Worm (Caenorhabditis elegans) whole organism, young adult: ENCODE data around the gene cyp-34A9.

Source experiments
- B0019.2 ChIP-seq: fragments of 200-800 bp; sonication (Bioruptor generic); conservative IDR thresholded peaks from 2 replicates; pipeline ENCODE4 v1.3.6; 2022; ENCODE audit warnings: missing genetic modification reagents, missing genetic modification characterization, missing compliant biosample characterization
- B0261.1 ChIP-seq: sonication (generic microtip); optimal IDR thresholded peaks from 2 replicates; lab custom pipeline; 2016; ENCODE audit warnings: mild to moderate bottlenecking, missing genetic modification characterization, moderate library complexity, missing compliant biosample characterization
- F55B11.4 ChIP-seq: sonication (generic microtip); optimal IDR thresholded peaks from 2 replicates; lab custom pipeline; 2016; ENCODE audit warnings: missing compliant biosample characterization, missing genetic modification characterization, borderline replicate concordance; ENCODE audit not compliant: insufficient read depth
- F57A8.1 ChIP-seq: fragments of 200-800 bp; sonication (Bioruptor generic); optimal IDR thresholded peaks from 2 replicates; lab custom pipeline; 2018; ENCODE audit warnings: mild to moderate bottlenecking, missing genetic modification characterization, moderate library complexity, missing compliant biosample characterization
- T07F8.4 ChIP-seq: sonication (generic microtip); optimal IDR thresholded peaks from 2 replicates; lab custom pipeline; 2016; ENCODE audit warnings: mild to moderate bottlenecking, missing genetic modification characterization, moderate library complexity, missing compliant biosample characterization
- Y53F4B.3 ChIP-seq: fragments of 200-800 bp; sonication (Bioruptor generic); IDR thresholded peaks from 2 replicates; pipeline ENCODE4 v1.3.6; 2022; ENCODE audit warnings: missing genetic modification reagents, missing genetic modification characterization, missing compliant biosample characterization
- Y53G8AR.9 ChIP-seq: fragments of 200-800 bp; sonication (Bioruptor generic); conservative IDR thresholded peaks from 2 replicates; pipeline ENCODE4 v1.3.6; 2022; ENCODE audit warnings: missing genetic modification reagents, missing genetic modification characterization, missing compliant biosample characterization
- athp-1 ChIP-seq: sonication (generic microtip); optimal IDR thresholded peaks from 2 replicates; lab custom pipeline; 2017; ENCODE audit warnings: mild to moderate bottlenecking, missing genetic modification characterization, missing compliant biosample characterization
- attf-3 ChIP-seq: fragments of 200-800 bp; sonication (Bioruptor generic); conservative IDR thresholded peaks from 2 replicates; pipeline ENCODE4 v1.3.6; 2022; ENCODE audit warnings: missing genetic modification reagents, missing genetic modification characterization, missing compliant biosample characterization
- attf-5 ChIP-seq: fragments of 200-800 bp; sonication (Bioruptor generic); optimal IDR thresholded peaks from 2 replicates; lab custom pipeline; 2018; ENCODE audit warnings: mild to moderate bottlenecking, missing genetic modification characterization, missing compliant biosample characterization
- attf-6 ChIP-seq: fragments of 200-800 bp; sonication (Bioruptor generic); IDR thresholded peaks from 2 replicates; pipeline ENCODE4 v1.3.6; 2022; ENCODE audit warnings: missing genetic modification reagents, missing genetic modification characterization, missing compliant biosample characterization
- cebp-1 ChIP-seq, 2 experiments: fragments of 200-800 bp in 1 of 2; sonication (Bioruptor generic) in 1 of 2; sonication (generic microtip) in 1 of 2; IDR thresholded peaks in 1 of 2; optimal IDR thresholded peaks in 1 of 2; 2 replicates each; pipeline versions ENCODE4 v1.3.6 to Lab custom; 2017 to 2022; ENCODE audit warnings: missing compliant biosample characterization in 2 of 2, missing genetic modification characterization in 2 of 2, mild to moderate bottlenecking in 1 of 2, missing genetic modification reagents in 1 of 2, moderate library complexity in 1 of 2
- cebp-2 ChIP-seq: fragments of 200-800 bp; sonication (Bioruptor generic); IDR thresholded peaks from 2 replicates; pipeline ENCODE4 v1.3.6; 2022; ENCODE audit warnings: missing genetic modification characterization, missing compliant biosample characterization
- ceh-58 ChIP-seq: fragments of 200-800 bp; sonication (Bioruptor generic); IDR thresholded peaks from 2 replicates; pipeline ENCODE4 v1.3.6; 2022; ENCODE audit warnings: missing genetic modification characterization, missing compliant biosample characterization
- chd-7 ChIP-seq: sonication (generic microtip); optimal IDR thresholded peaks from 2 replicates; lab custom pipeline; 2016; ENCODE audit warnings: mild to moderate bottlenecking, missing genetic modification characterization, moderate library complexity, missing compliant biosample characterization
- dpff-1 ChIP-seq: sonication (generic microtip); optimal IDR thresholded peaks from 2 replicates; lab custom pipeline; 2017; ENCODE audit warnings: mild to moderate bottlenecking, missing genetic modification characterization, missing compliant biosample characterization
- egl-18 ChIP-seq: fragments of 200-800 bp; sonication (Bioruptor generic); IDR thresholded peaks from 2 replicates; pipeline ENCODE4 v1.3.6; 2022; ENCODE audit warnings: missing genetic modification reagents, missing genetic modification characterization, missing compliant biosample characterization
- egl-44 ChIP-seq: fragments of 200-800 bp; sonication (Bioruptor generic); IDR thresholded peaks from 2 replicates; pipeline ENCODE4 v1.3.6; 2022; ENCODE audit warnings: missing genetic modification reagents, missing genetic modification characterization, missing compliant biosample characterization
- ekl-4 ChIP-seq: fragments of 200-800 bp; sonication (Bioruptor generic); IDR thresholded peaks from 2 replicates; pipeline ENCODE4 v1.3.6; 2022; ENCODE audit warnings: missing genetic modification reagents, missing genetic modification characterization, missing compliant biosample characterization
- him-1 ChIP-seq: sonication (generic microtip); optimal IDR thresholded peaks from 2 replicates; lab custom pipeline; 2016; ENCODE audit warnings: missing genotype, missing genetic modification reagents, missing genetic modification characterization, missing compliant biosample characterization
- hmg-1.2 ChIP-seq: fragments of 200-800 bp; sonication (Bioruptor generic); IDR thresholded peaks from 2 replicates; pipeline ENCODE4 v1.3.6; 2022; ENCODE audit warnings: missing genetic modification reagents, missing genetic modification characterization, missing compliant biosample characterization
- hmg-20 ChIP-seq: fragments of 200-800 bp; sonication (Bioruptor generic); IDR thresholded peaks from 2 replicates; pipeline ENCODE4 v1.3.6; 2022; ENCODE audit warnings: missing genetic modification reagents, missing genetic modification characterization, missing compliant biosample characterization
- hsf-1 ChIP-seq: fragments of 200-800 bp; sonication (Bioruptor generic); IDR thresholded peaks from 2 replicates; pipeline ENCODE4 v1.3.6; 2022; ENCODE audit warnings: missing genetic modification reagents, missing genetic modification characterization, missing compliant biosample characterization
- let-526 ChIP-seq: fragments of 200-800 bp; sonication (Bioruptor generic); IDR thresholded peaks from 2 replicates; pipeline ENCODE4 v1.3.6; 2022; ENCODE audit warnings: missing genetic modification reagents, missing genetic modification characterization, missing compliant biosample characterization
- lsy-27 ChIP-seq: sonication (generic microtip); optimal IDR thresholded peaks from 2 replicates; lab custom pipeline; 2017; ENCODE audit warnings: missing genetic modification characterization, mild to moderate bottlenecking, missing compliant biosample characterization, antibody characterized with exemption, missing genotype, borderline replicate concordance; ENCODE audit not compliant: insufficient read depth
- madf-10 ChIP-seq: sonication (generic microtip); optimal IDR thresholded peaks from 2 replicates; lab custom pipeline; 2016; ENCODE audit warnings: mild to moderate bottlenecking, missing genetic modification characterization, missing compliant biosample characterization
- madf-3 ChIP-seq: fragments of 200-800 bp; sonication (Bioruptor generic); IDR thresholded peaks from 2 replicates; pipeline ENCODE4 v1.3.6; 2022; ENCODE audit warnings: missing genetic modification reagents, missing genetic modification characterization, missing compliant biosample characterization
- mcd-1 ChIP-seq: fragments of 200-800 bp; sonication (Bioruptor generic); IDR thresholded peaks from 2 replicates; pipeline ENCODE4 v1.3.6; 2022; ENCODE audit warnings: missing genetic modification reagents, missing genetic modification characterization, missing compliant biosample characterization
- nhr-80 ChIP-seq: sonication (generic microtip); optimal IDR thresholded peaks from 2 replicates; lab custom pipeline; 2016; ENCODE audit warnings: missing genetic modification characterization, missing compliant biosample characterization
- rcor-1 ChIP-seq: fragments of 200-800 bp; sonication (Bioruptor generic); IDR thresholded peaks from 2 replicates; pipeline ENCODE4 v1.3.6; 2022; ENCODE audit warnings: missing genetic modification reagents, missing genetic modification characterization, missing compliant biosample characterization
- rec-8 ChIP-seq, 2 experiments: sonication (generic microtip); optimal IDR thresholded peaks; 2 replicates each; lab custom pipeline; 2016; ENCODE audit warnings: mild to moderate bottlenecking in 2 of 2, missing genetic modification characterization in 2 of 2, missing genetic modification reagents in 2 of 2, missing genotype in 2 of 2, missing biosample characterization in 1 of 2, missing compliant biosample characterization in 1 of 2, moderate library complexity in 1 of 2
- snpc-1.1 ChIP-seq: sonication (generic microtip); optimal IDR thresholded peaks from 2 replicates; lab custom pipeline; 2017; ENCODE audit warnings: missing genetic modification characterization, mild to moderate bottlenecking, missing compliant biosample characterization, antibody characterized with exemption, moderate library complexity, missing genotype, missing genetic modification reagents; ENCODE audit not compliant: insufficient read depth
- sptf-2 ChIP-seq: fragments of 200-800 bp; sonication (Bioruptor generic); optimal IDR thresholded peaks from 2 replicates; lab custom pipeline; 2018; ENCODE audit warnings: mild to moderate bottlenecking, missing genetic modification characterization, missing compliant biosample characterization
- tbx-9 ChIP-seq: sonication (generic microtip); optimal IDR thresholded peaks from 2 replicates; lab custom pipeline; 2016; ENCODE audit warnings: borderline replicate concordance, missing genetic modification characterization, inconsistent platforms, missing compliant biosample characterization
- zfh-2 ChIP-seq: fragments of 200-800 bp; sonication (Bioruptor generic); conservative IDR thresholded peaks from 2 replicates; pipeline ENCODE4 v1.3.6; 2022; ENCODE audit warnings: missing genetic modification reagents, missing genetic modification characterization, missing compliant biosample characterization
- ztf-18 ChIP-seq: sonication (generic microtip); optimal IDR thresholded peaks from 2 replicates; lab custom pipeline; 2016; ENCODE audit warnings: missing genotype, mild to moderate bottlenecking, missing genetic modification characterization, missing compliant biosample characterization
- ztf-22 ChIP-seq: fragments of 200-800 bp; sonication (Bioruptor generic); optimal IDR thresholded peaks from 2 replicates; lab custom pipeline; 2018; ENCODE audit warnings: mild to moderate bottlenecking, missing genetic modification characterization, moderate library complexity, missing compliant biosample characterization

cyp-34A9 gene

DNA sequence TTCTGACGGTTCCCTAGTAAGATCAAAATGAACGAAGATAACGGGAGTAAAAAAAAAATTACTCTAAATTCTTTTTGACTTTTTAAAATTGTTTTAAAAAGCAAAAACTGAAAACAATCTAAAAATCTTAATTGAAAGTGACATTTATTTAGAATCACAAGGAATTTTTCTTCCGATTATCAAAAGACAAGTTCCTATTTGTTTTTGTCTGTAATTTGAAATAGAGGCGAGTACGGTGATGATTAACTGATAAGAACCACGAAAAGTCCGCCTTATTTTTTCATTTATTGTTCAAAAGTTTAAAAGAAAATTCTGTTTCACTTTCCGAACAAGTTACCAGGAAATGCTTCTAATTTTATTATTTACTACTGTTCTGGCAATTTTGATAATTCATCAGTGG lies 20.6 kb downstream of the cyp-34A9 start, which contains the start of gene dach-1:
Gene dach-1, plus strand, starts transcription at position 301 of the 400 bp plus-strand sequence.
- TF ChIP-seq snpc-1.1 (tag; lab: Kevin White, UChicago) (no peak), nhr-80 (tag; lab: Kevin White, UChicago) (no peak), let-526 (GFP tag; lab: Robert Waterston, UW) (no peak), ztf-22 (GFP tag; lab: Kevin White, UChicago) (no peak), chd-7 (tag; lab: Kevin White, UChicago) (no peak), egl-18 (no peak), ztf-18 (tag; lab: Kevin White, UChicago) (no peak), rec-8 (tag; optimal IDR thresholded peaks at IDR 0.05; lab: Kevin White, UChicago) (no peak), athp-1 (tag; lab: Kevin White, UChicago) (no peak), tbx-9 (no peak), egl-44 (GFP tag; lab: Robert Waterston, UW) (no peak), rcor-1 (GFP tag; lab: Robert Waterston, UW) (no peak), ekl-4 (GFP tag; lab: Robert Waterston, UW) (no peak), lsy-27 (tag; lab: Kevin White, UChicago) (no peak), F57A8.1 (GFP tag; lab: Kevin White, UChicago) (no peak), ceh-58 (no peak), Y53G8AR.9 (GFP tag; lab: Robert Waterston, UW) (no peak)

DNA sequence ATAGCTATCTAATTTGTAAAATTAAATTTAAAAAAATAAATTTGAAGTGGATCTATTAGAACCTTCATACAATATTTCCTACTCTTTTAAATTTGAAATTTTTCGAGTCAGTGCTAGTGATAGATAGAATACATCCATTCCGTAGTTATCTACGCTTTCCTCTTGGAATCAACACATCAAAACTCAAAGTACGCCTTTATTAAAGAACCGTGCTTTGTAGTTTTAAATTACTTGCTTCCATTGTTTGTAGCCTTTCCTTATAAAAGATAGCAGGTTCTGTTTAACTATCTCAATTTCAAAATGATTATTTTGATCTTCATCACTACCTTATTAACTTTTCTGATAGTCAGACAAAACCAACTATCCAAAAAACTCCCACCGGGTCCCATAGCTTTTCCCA lies 25.3 kb downstream of the cyp-34A9 start, which contains the start of gene cyp-35B3:
Gene cyp-35B3, plus strand, starts transcription at position 301 of the 400 bp plus-strand sequence.
- TF ChIP-seq F55B11.4 (tag; lab: Kevin White, UChicago), result no peak
- TF ChIP-seq B0019.2 (GFP tag; lab: Robert Waterston, UW), result no peak
- TF ChIP-seq B0261.1, result no peak
- no peak for TF ChIP-seq attf-3 (GFP tag; lab: Robert Waterston, UW)
- no peak for TF ChIP-seq T07F8.4 (tag; lab: Kevin White, UChicago)
- no peak for TF ChIP-seq cebp-1 (GFP tag; IDR thresholded peaks at IDR 0.05; lab: Robert Waterston, UW)
- no peak for TF ChIP-seq cebp-1 (tag; optimal IDR thresholded peaks at IDR 0.05; lab: Kevin White, UChicago)
- no peak for TF ChIP-seq dpff-1 (tag; lab: Kevin White, UChicago)
- no peak for TF ChIP-seq him-1 (tag; lab: Kevin White, UChicago)
- no peak for TF ChIP-seq Y53F4B.3
- no peak for TF ChIP-seq cebp-2 (GFP tag; lab: Robert Waterston, UW)
- no peak for TF ChIP-seq attf-5 (GFP tag; lab: Kevin White, UChicago)
- no peak for TF ChIP-seq hsf-1 (GFP tag; lab: Robert Waterston, UW)
- TF ChIP-seq tbx-9, result no peak
- TF ChIP-seq sptf-2 (GFP tag; lab: Kevin White, UChicago), result no peak
- no peak for TF ChIP-seq mcd-1 (GFP tag; lab: Robert Waterston, UW)
- no peak for TF ChIP-seq madf-10 (tag; lab: Kevin White, UChicago)

DNA sequence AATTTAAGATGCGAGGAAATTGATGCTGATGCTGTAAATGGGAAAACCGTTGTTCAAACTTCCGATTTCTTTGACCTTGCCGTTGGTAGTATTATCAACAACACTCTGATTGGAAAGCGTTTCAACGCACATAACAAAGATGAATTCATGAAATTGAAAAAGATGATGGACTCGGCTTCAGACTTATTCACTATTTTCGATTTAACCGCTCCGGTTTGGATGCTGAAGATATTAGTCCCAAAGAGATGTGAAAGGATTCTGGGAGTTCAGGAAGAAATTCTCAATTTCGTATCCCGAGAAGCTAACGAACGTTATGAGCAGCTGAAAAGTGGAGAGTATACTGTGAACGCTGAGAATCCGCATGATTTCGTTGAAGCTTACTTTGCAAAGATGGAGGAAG lies 27.0 kb downstream of the cyp-34A9 start:
- TF ChIP-seq madf-10 (tag; lab: Kevin White, UChicago), result no peak
- no peak for TF ChIP-seq attf-6 (GFP tag; lab: Robert Waterston, UW)
- no peak for TF ChIP-seq T07F8.4 (tag; lab: Kevin White, UChicago)
- TF ChIP-seq egl-44 (GFP tag; lab: Robert Waterston, UW), result no peak
- TF ChIP-seq him-1 (tag; lab: Kevin White, UChicago), result no peak
- TF ChIP-seq zfh-2 (GFP tag; lab: Robert Waterston, UW), result no peak
- TF ChIP-seq hmg-1.2 (GFP tag; lab: Robert Waterston, UW), result no peak
- no peak for TF ChIP-seq madf-3 (GFP tag; lab: Robert Waterston, UW)
- no peak for TF ChIP-seq hmg-20 (GFP tag; lab: Robert Waterston, UW)
